Fruit fly (Drosophila melanogaster) whole organism, wandering third instar larva: ENCODE data around the gene CG4968.

Source experiments
- Abd-B ChIP-seq: fragments of >200 bp; optimal IDR thresholded peaks from 2 replicates; lab custom pipeline; 2017; ENCODE audit warnings: missing biosample characterization, missing genetic modification characterization
- CG9705 ChIP-seq: fragments of 200-800 bp; sonication (Bioruptor generic); optimal IDR thresholded peaks from 2 replicates; lab custom pipeline; 2018; ENCODE audit warnings: missing biosample characterization, mild to moderate bottlenecking, missing genetic modification characterization
- CrebA ChIP-seq: fragments of 200-800 bp; sonication (Bioruptor generic); optimal IDR thresholded peaks from 2 replicates; lab custom pipeline; 2016; ENCODE audit warnings: missing biosample characterization, mild to moderate bottlenecking, missing genetic modification characterization, borderline replicate concordance
- Dfd ChIP-seq: fragments of >200 bp; optimal IDR thresholded peaks from 2 replicates; lab custom pipeline; 2017; ENCODE audit warnings: missing biosample characterization, missing genetic modification characterization
- Dif ChIP-seq: fragments of 200-275, 200-300 bp; sonication (Bioruptor generic); optimal IDR thresholded peaks from 2 replicates; lab custom pipeline; 2018; ENCODE audit warnings: missing biosample characterization, missing genetic modification characterization; ENCODE audit not compliant: partially characterized antibody
- GATAd ChIP-seq: sonication (Bioruptor generic); optimal IDR thresholded peaks from 2 replicates; lab custom pipeline; 2016; ENCODE audit warnings: missing biosample characterization, missing genetic modification characterization
- HLH106 ChIP-seq: fragments of 200-800 bp; optimal IDR thresholded peaks from 3 replicates; lab custom pipeline; 2019; ENCODE audit warnings: missing biosample characterization, mild to moderate bottlenecking, missing genetic modification characterization, moderate library complexity
- Hr78 ChIP-seq: fragments of >200 bp; optimal IDR thresholded peaks from 2 replicates; lab custom pipeline; 2017; ENCODE audit warnings: missing biosample characterization, missing genetic modification characterization
- Hr83 ChIP-seq: fragments of 200-300 bp; sonication (Bioruptor generic); optimal IDR thresholded peaks from 2 replicates; lab custom pipeline; 2016; ENCODE audit warnings: missing biosample characterization, mild to moderate bottlenecking, missing genetic modification characterization, moderate library complexity; ENCODE audit not compliant: poor library complexity, severe bottlenecking
- Jra ChIP-seq: sonication (Bioruptor generic); optimal IDR thresholded peaks from 2 replicates; lab custom pipeline; 2016; ENCODE audit warnings: missing biosample characterization, missing genetic modification characterization
- Mio ChIP-seq: sonication (Bioruptor generic); optimal IDR thresholded peaks from 2 replicates; lab custom pipeline; 2016; ENCODE audit warnings: missing biosample characterization, missing genetic modification characterization
- Myc ChIP-seq: fragments of >200 bp; optimal IDR thresholded peaks from 2 replicates; lab custom pipeline; 2017
- N ChIP-seq: fragments of >200 bp; optimal IDR thresholded peaks from 2 replicates; lab custom pipeline; 2018; ENCODE audit warnings: missing biosample characterization, missing external identifiers, missing genetic modification characterization
- Sp1 ChIP-seq: fragments of 200-800 bp; sonication (Bioruptor generic); optimal IDR thresholded peaks from 3 replicates; lab custom pipeline; 2019; ENCODE audit warnings: missing biosample characterization, mild to moderate bottlenecking, missing genetic modification characterization, moderate library complexity
- Vsx2 ChIP-seq: fragments of 200-300, 225-300 bp; sonication (Bioruptor generic); optimal IDR thresholded peaks from 2 replicates; lab custom pipeline; 2018; ENCODE audit warnings: missing biosample characterization, missing genetic modification characterization; ENCODE audit not compliant: partially characterized antibody
- br ChIP-seq: fragments of 200-800 bp; sonication (Bioruptor generic); optimal IDR thresholded peaks from 2 replicates; lab custom pipeline; 2016; ENCODE audit warnings: missing biosample characterization, missing genetic modification characterization
- brk ChIP-seq: fragments of 200-800 bp; sonication (Bioruptor generic); optimal IDR thresholded peaks from 2 replicates; lab custom pipeline; 2016; ENCODE audit warnings: missing biosample characterization, mild to moderate bottlenecking, missing genetic modification characterization
- dl ChIP-seq, 2 experiments: fragments of 175-275, 200-275 bp in 1 of 2; fragments of 200-275 bp in 1 of 2; sonication (Bioruptor generic); optimal IDR thresholded peaks; lab custom pipeline; 2018; ENCODE audit warnings: mild to moderate bottlenecking in 2 of 2, missing biosample characterization in 2 of 2, missing genetic modification characterization in 2 of 2, moderate library complexity in 2 of 2; ENCODE audit not compliant: partially characterized antibody in 2 of 2, insufficient read depth in 1 of 2
- dmrt93B ChIP-seq: fragments of 200-800 bp; sonication (Bioruptor generic); optimal IDR thresholded peaks from 2 replicates; lab custom pipeline; 2018; ENCODE audit warnings: missing biosample characterization, mild to moderate bottlenecking, missing genetic modification characterization
- dsf ChIP-seq: sonication (Bioruptor generic); optimal IDR thresholded peaks from 2 replicates; lab custom pipeline; 2016; ENCODE audit warnings: missing biosample characterization, missing genetic modification characterization, borderline replicate concordance
- ey ChIP-seq: fragments of 200-800 bp; sonication (Bioruptor generic); optimal IDR thresholded peaks from 2 replicates; lab custom pipeline; 2016; ENCODE audit warnings: missing biosample characterization, missing genetic modification characterization
- foxo ChIP-seq, 2 experiments: fragments of 200-800 bp; sonication (Bioruptor generic); optimal IDR thresholded peaks; 2 replicates in 1 of 2; 3 replicates in 1 of 2; lab custom pipeline; 2016 to 2017; ENCODE audit warnings: missing biosample characterization in 2 of 2, missing genetic modification characterization in 2 of 2
- fru ChIP-seq: fragments of 200-800 bp; sonication (Bioruptor generic); optimal IDR thresholded peaks from 3 replicates; lab custom pipeline; 2016; ENCODE audit warnings: missing biosample characterization, mild to moderate bottlenecking, missing genetic modification characterization
- h ChIP-seq: fragments of 200-800 bp; sonication (Bioruptor generic); optimal IDR thresholded peaks from 3 replicates; lab custom pipeline; 2016; ENCODE audit warnings: missing biosample characterization, mild to moderate bottlenecking, missing genetic modification characterization
- jim ChIP-seq: fragments of 175-275, 200-325 bp; sonication (Bioruptor generic); optimal IDR thresholded peaks from 2 replicates; lab custom pipeline; 2016; ENCODE audit warnings: missing biosample characterization, mild to moderate bottlenecking, missing genetic modification characterization
- pan ChIP-seq: fragments of >200 bp; optimal IDR thresholded peaks from 2 replicates; lab custom pipeline; 2017
- psq ChIP-seq: fragments of 200-800 bp; sonication (Bioruptor generic); optimal IDR thresholded peaks from 3 replicates; lab custom pipeline; 2017; ENCODE audit warnings: missing biosample characterization, mild to moderate bottlenecking, missing genetic modification characterization, moderate library complexity
- sage ChIP-seq: fragments of 200-800 bp; sonication (Bioruptor generic); optimal IDR thresholded peaks from 2 replicates; lab custom pipeline; 2016; ENCODE audit warnings: missing biosample characterization, mild to moderate bottlenecking, missing genetic modification characterization
- sv ChIP-seq: fragments of 200-800 bp; sonication (Bioruptor generic); optimal IDR thresholded peaks from 3 replicates; lab custom pipeline; 2016; ENCODE audit warnings: missing biosample characterization, missing genetic modification characterization
- usp ChIP-seq: fragments of >200 bp; optimal IDR thresholded peaks from 2 replicates; lab custom pipeline; 2017; ENCODE audit warnings: missing biosample characterization, missing genetic modification characterization
- woc ChIP-seq: sonication (Bioruptor generic); optimal IDR thresholded peaks from 2 replicates; lab custom pipeline; 2016; ENCODE audit warnings: missing biosample characterization, mild to moderate bottlenecking, missing genetic modification characterization

The CG4968 gene

DNA sequence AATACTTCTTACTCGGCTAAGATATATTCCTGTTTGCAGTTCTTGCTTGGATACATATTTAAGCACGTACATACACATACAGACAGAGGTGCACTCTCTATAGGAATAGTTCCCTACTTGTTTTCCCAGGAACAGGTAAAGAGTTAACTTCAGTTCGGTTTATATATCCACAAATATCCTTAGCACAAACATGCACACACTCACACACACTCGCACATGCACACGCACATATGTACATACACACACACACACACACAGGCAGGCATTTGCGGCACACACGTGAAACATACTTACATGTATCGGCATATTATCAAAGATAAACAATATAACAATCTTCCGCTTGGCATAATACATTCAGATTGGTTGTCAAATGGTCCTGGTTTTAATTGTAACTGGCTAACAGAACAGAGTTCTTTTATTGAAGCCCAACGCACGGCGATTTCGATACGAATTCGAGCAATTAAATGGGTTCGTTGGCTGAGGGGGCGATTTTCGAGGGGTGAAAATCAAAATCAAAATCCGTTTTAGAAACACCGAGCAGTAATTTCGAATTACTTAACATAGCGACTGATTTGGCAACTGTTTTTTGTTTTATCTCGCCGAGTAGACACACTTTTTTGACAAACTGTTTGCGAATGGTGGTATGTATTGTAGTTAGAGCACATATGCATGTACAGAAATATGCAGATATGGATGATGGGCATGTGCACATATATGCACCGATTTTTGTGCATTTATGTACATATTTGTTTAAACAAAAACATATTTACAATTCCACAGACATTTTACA lies 46.6 kb upstream of the CG4968 start:
- TF ChIP-seq dmrt93B, result no peak
- TF ChIP-seq brk (GFP tag; lab: Kevin White, UChicago), result no peak
- TF ChIP-seq dsf (GFP tag; lab: Kevin White, UChicago), result no peak
- peak; percentile 52 for TF ChIP-seq N (GFP tag; lab: Kevin White, UChicago)
- peak; percentile 93 for TF ChIP-seq Dfd (GFP tag; lab: Kevin White, UChicago)
- TF ChIP-seq Myc, result no peak
- TF ChIP-seq Dif (GFP tag; lab: Kevin White, UChicago), result no peak
- no peak for TF ChIP-seq GATAd (GFP tag; lab: Kevin White, UChicago)
- no peak for TF ChIP-seq woc (GFP tag; lab: Kevin White, UChicago)
- no peak for TF ChIP-seq pan (lab: Kevin White, UChicago)
- TF ChIP-seq ey, result peak; percentile 9
- no peak for TF ChIP-seq Mio (GFP tag; lab: Kevin White, UChicago)
- TF ChIP-seq dl (GFP tag; optimal IDR thresholded peaks at IDR 0.05; lab: Kevin White, UChicago; ENCODE audit: insufficient read depth in 1 of 2, partially characterized antibody in 2 of 2), result no peak
- no peak for TF ChIP-seq Jra (GFP tag; lab: Kevin White, UChicago)

DNA sequence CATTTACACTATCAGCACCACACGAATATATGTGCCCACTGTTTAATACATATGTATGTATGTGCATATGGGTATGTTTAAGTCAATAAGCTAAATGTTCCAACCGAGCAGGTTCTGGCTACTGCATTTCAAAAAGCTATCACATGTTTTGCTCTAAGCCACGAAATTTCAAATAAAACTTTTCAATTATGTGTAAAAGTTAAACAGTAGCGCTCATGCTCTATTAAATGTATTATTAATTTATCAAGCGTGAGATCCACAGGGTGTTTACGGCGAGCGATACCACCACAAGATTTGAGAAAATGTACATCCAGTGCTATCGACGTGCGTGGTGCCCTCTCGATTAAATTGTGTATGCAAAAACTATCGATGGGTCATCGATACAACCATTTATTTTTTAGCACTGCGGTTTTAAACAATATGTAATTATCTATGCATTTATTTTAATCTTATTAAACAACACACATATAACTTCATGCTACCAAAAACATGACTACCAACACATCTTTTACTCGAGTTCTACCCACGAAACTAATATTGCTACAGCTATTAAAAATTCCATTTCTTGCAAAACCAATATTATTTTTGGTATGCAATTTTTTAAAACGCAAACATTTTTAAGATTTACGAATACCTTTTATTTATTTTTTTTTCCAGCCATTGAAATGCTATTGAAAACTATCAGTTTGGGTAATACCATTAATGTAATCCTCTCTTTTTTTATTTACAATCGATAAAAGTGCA lies 45.8 kb upstream of the CG4968 start, which contains the start of gene Pten:
Gene Pten, minus strand, starts transcription at position 300 of the 744 bp plus-strand sequence.
- TF ChIP-seq Mio (GFP tag; lab: Kevin White, UChicago), result no peak
- peak; percentile 41 for TF ChIP-seq Jra (GFP tag; lab: Kevin White, UChicago)
- TF ChIP-seq sage (GFP tag; lab: Kevin White, UChicago), result no peak
- TF ChIP-seq h (GFP tag; lab: Kevin White, UChicago), result no peak
- peak; percentile 53 for TF ChIP-seq woc (GFP tag; lab: Kevin White, UChicago)
- peak; percentile 24 for TF ChIP-seq CG9705 (GFP tag; lab: Kevin White, UChicago)
- TF ChIP-seq Vsx2 (GFP tag; lab: Kevin White, UChicago), result peak; percentile 99
- no peak for TF ChIP-seq fru
- peak; percentile 99 for TF ChIP-seq Dif (GFP tag; lab: Kevin White, UChicago)
- no peak for TF ChIP-seq jim (GFP tag; lab: Kevin White, UChicago)
- peak; percentile 16 for TF ChIP-seq brk (GFP tag; lab: Kevin White, UChicago)
- TF ChIP-seq pan (lab: Kevin White, UChicago), result no peak
- TF ChIP-seq Sp1 (GFP tag; lab: Kevin White, UChicago), result no peak
- TF ChIP-seq dsf (GFP tag; lab: Kevin White, UChicago), result peak; percentile 2
- TF ChIP-seq dl (GFP tag; optimal IDR thresholded peaks at IDR 0.05; lab: Kevin White, UChicago; ENCODE audit: insufficient read depth in 1 of 2, partially characterized antibody in 2 of 2), result peak; percentile 59 to 88
- TF ChIP-seq HLH106 (tag; lab: Kevin White, UChicago), result no peak
- TF ChIP-seq ey, result peak; percentile 30
- peak; percentile 36 for TF ChIP-seq psq
- no peak for TF ChIP-seq br (GFP tag; lab: Kevin White, UChicago)
- no peak for TF ChIP-seq CrebA (GFP tag; lab: Kevin White, UChicago)
- TF ChIP-seq GATAd (GFP tag; lab: Kevin White, UChicago), result no peak
- TF ChIP-seq usp (GFP tag; lab: Kevin White, UChicago), result no peak
- TF ChIP-seq foxo (GFP tag; optimal IDR thresholded peaks at IDR 0.05; lab: Kevin White, UChicago), result no peak
- TF ChIP-seq Hr83 (GFP tag; lab: Kevin White, UChicago), result peak; percentile 65
- peak; percentile 59 for TF ChIP-seq sv (GFP tag; lab: Kevin White, UChicago)

DNA sequence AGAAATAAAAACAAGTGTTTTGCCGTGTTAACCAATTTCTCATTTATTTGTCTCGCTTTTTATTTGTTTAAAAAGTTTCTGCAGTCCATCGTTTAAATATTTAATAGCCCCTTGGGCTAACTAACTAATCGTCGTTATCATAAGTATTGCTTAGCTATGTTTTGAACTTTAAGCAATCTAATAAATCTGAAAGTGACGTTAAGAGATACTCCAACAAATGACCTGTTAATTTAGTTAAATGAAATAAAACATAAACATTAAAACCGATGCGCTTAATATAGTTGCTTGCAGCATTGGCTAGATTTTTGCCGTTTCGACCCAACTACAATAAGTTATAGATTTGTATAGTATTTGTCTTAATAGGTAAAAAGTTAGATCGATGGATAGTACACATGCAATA lies 44.9 kb upstream of the CG4968 start:
- no peak for TF ChIP-seq Hr78 (GFP tag; lab: Kevin White, UChicago)
- TF ChIP-seq Abd-B (GFP tag; lab: Kevin White, UChicago), result no peak
- no peak for TF ChIP-seq sv (GFP tag; lab: Kevin White, UChicago)
- TF ChIP-seq Mio (GFP tag; lab: Kevin White, UChicago), result no peak
- no peak for TF ChIP-seq dl (GFP tag; optimal IDR thresholded peaks at IDR 0.05; lab: Kevin White, UChicago; ENCODE audit: insufficient read depth in 1 of 2, partially characterized antibody in 2 of 2)
- no peak for TF ChIP-seq Dfd (GFP tag; lab: Kevin White, UChicago)
